Worm (Caenorhabditis elegans) whole organism, L3 larva: ENCODE data around the gene cpg-2.

Source experiments
- ZK546.5 ChIP-seq: sonication (generic microtip); optimal IDR thresholded peaks from 2 replicates; lab custom pipeline; 2017; ENCODE audit warnings: missing biosample characterization, missing genetic modification characterization
- aly-2 ChIP-seq: fragments of 150-350 bp; optimal IDR thresholded peaks from 2 replicates; lab custom pipeline; 2014; ENCODE audit warnings: missing biosample characterization, missing genetic modification characterization
- ama-1 ChIP-seq: fragments of 150-350 bp; optimal IDR thresholded peaks from 2 replicates; lab custom pipeline; 2018
- ceh-28 ChIP-seq: fragments of 150-350 bp; optimal IDR thresholded peaks from 2 replicates; lab custom pipeline; 2014; ENCODE audit warnings: missing biosample characterization, missing genetic modification reagents, missing genetic modification characterization
- ceh-82 ChIP-seq: fragments of 150-350 bp; optimal IDR thresholded peaks from 2 replicates; lab custom pipeline; 2014; ENCODE audit warnings: missing biosample characterization, missing genetic modification characterization
- ceh-9 ChIP-seq: sonication (generic microtip); optimal IDR thresholded peaks from 2 replicates; lab custom pipeline; 2018; ENCODE audit warnings: missing biosample characterization, missing genetic modification characterization
- egl-27 ChIP-seq: sonication (generic microtip); optimal IDR thresholded peaks from 4 replicates; lab custom pipeline; 2017; ENCODE audit warnings: missing biosample characterization, missing genetic modification reagents, missing genetic modification characterization
- elt-1 ChIP-seq: fragments of 150-350 bp; optimal IDR thresholded peaks from 2 replicates; lab custom pipeline; 2014; ENCODE audit warnings: missing biosample characterization, missing genetic modification characterization
- elt-2 ChIP-seq: sonication (generic microtip); optimal IDR thresholded peaks from 2 replicates; lab custom pipeline; 2016; ENCODE audit warnings: missing genetic modification reagents, mild to moderate bottlenecking, missing genetic modification characterization, missing compliant biosample characterization
- elt-3 ChIP-seq, 3 experiments: fragments of 150-350 bp in 1 of 3; sonication (generic microtip) in 2 of 3; optimal IDR thresholded peaks; 2 replicates in 2 of 3; 4 replicates in 1 of 3; lab custom pipeline; 2014 to 2017; ENCODE audit warnings: missing biosample characterization in 3 of 3, missing genetic modification characterization in 3 of 3
- eor-1 ChIP-seq, 2 experiments: fragments of 150-350 bp; optimal IDR thresholded peaks; 2 replicates each; lab custom pipeline; 2014 to 2018; ENCODE audit warnings: missing biosample characterization in 2 of 2, missing genetic modification characterization in 2 of 2
- fkh-10 ChIP-seq: sonication (generic microtip); optimal IDR thresholded peaks from 2 replicates; lab custom pipeline; 2017; ENCODE audit warnings: missing biosample characterization, missing genetic modification reagents, missing genetic modification characterization
- fkh-2 ChIP-seq: fragments of 150-350 bp; optimal IDR thresholded peaks from 2 replicates; lab custom pipeline; 2014; ENCODE audit warnings: missing biosample characterization, missing genetic modification reagents, missing genetic modification characterization
- hmg-11 ChIP-seq: sonication (generic microtip); optimal IDR thresholded peaks from 2 replicates; lab custom pipeline; 2016; ENCODE audit warnings: missing genetic modification characterization, missing compliant biosample characterization
- jun-1 ChIP-seq: fragments of 150-350 bp; optimal IDR thresholded peaks from 2 replicates; lab custom pipeline; 2014; ENCODE audit warnings: missing biosample characterization, missing genetic modification reagents, missing genetic modification characterization
- lin-15B ChIP-seq: fragments of 150-350 bp; optimal IDR thresholded peaks from 2 replicates; lab custom pipeline; 2014; ENCODE audit warnings: missing biosample characterization, missing genetic modification characterization
- lin-39 ChIP-seq: fragments of 150-350 bp; optimal IDR thresholded peaks from 2 replicates; lab custom pipeline; 2018; ENCODE audit warnings: missing biosample characterization, missing genetic modification reagents, missing genetic modification characterization
- lsy-12 ChIP-seq: sonication (generic microtip); optimal IDR thresholded peaks from 2 replicates; lab custom pipeline; 2016; ENCODE audit warnings: mild to moderate bottlenecking, missing genetic modification characterization, missing compliant biosample characterization
- nhr-11 ChIP-seq: fragments of 150-350 bp; optimal IDR thresholded peaks from 2 replicates; lab custom pipeline; 2014; ENCODE audit warnings: missing biosample characterization, missing genetic modification characterization
- nhr-12 ChIP-seq: fragments of 150-350 bp; optimal IDR thresholded peaks from 2 replicates; lab custom pipeline; 2014; ENCODE audit warnings: missing biosample characterization, missing genetic modification characterization
- nhr-23 ChIP-seq: fragments of 150-350 bp; optimal IDR thresholded peaks from 2 replicates; lab custom pipeline; 2014; ENCODE audit warnings: missing biosample characterization, missing genetic modification reagents, missing genetic modification characterization
- nhr-237 ChIP-seq: fragments of 150-350 bp; optimal IDR thresholded peaks from 2 replicates; lab custom pipeline; 2014; ENCODE audit warnings: missing biosample characterization, missing genetic modification characterization
- nhr-43 ChIP-seq: sonication (generic microtip); optimal IDR thresholded peaks from 2 replicates; lab custom pipeline; 2016; ENCODE audit warnings: mild to moderate bottlenecking, missing genetic modification characterization, missing compliant biosample characterization; ENCODE audit not compliant: poor library complexity, severe bottlenecking
- nhr-76 ChIP-seq: fragments of 150-350 bp; sonication (generic microtip); optimal IDR thresholded peaks from 5 replicates; lab custom pipeline; 2014; ENCODE audit warnings: missing biosample characterization, missing genetic modification characterization
- nhr-77 ChIP-seq: fragments of 150-350 bp; optimal IDR thresholded peaks from 2 replicates; lab custom pipeline; 2014; ENCODE audit warnings: missing biosample characterization, missing genetic modification characterization
- pha-4 ChIP-seq: fragments of 150-350 bp; optimal IDR thresholded peaks from 2 replicates; lab custom pipeline; 2014; ENCODE audit warnings: missing biosample characterization, missing genetic modification reagents, missing genetic modification characterization
- pqm-1 ChIP-seq: fragments of 150-350 bp; optimal IDR thresholded peaks from 2 replicates; lab custom pipeline; 2017; ENCODE audit warnings: missing biosample characterization, missing genetic modification characterization, inconsistent platforms
- sea-2 ChIP-seq: fragments of 150-350 bp; sonication (generic microtip); optimal IDR thresholded peaks from 4 replicates; lab custom pipeline; 2014; ENCODE audit warnings: missing biosample characterization, missing genetic modification reagents, missing genetic modification characterization
- snpc-4 ChIP-seq: fragments of 150-350 bp; optimal IDR thresholded peaks from 2 replicates; lab custom pipeline; 2014; ENCODE audit warnings: missing biosample characterization, missing genetic modification characterization
- unc-39 ChIP-seq: sonication (generic microtip); optimal IDR thresholded peaks from 4 replicates; lab custom pipeline; 2017; ENCODE audit warnings: missing biosample characterization, missing genetic modification characterization
- unc-62 ChIP-seq: fragments of 150-350 bp; sonication (generic microtip); optimal IDR thresholded peaks from 4 replicates; lab custom pipeline; 2014; ENCODE audit warnings: missing biosample characterization, missing genetic modification reagents, missing genetic modification characterization
- zag-1 ChIP-seq: fragments of 150-350 bp; optimal IDR thresholded peaks from 2 replicates; lab custom pipeline; 2014; ENCODE audit warnings: missing biosample characterization, missing genetic modification characterization
- ztf-4 ChIP-seq: fragments of 150-350 bp; optimal IDR thresholded peaks from 2 replicates; lab custom pipeline; 2014; ENCODE audit warnings: missing biosample characterization, missing genetic modification characterization

Gene cpg-2

DNA sequence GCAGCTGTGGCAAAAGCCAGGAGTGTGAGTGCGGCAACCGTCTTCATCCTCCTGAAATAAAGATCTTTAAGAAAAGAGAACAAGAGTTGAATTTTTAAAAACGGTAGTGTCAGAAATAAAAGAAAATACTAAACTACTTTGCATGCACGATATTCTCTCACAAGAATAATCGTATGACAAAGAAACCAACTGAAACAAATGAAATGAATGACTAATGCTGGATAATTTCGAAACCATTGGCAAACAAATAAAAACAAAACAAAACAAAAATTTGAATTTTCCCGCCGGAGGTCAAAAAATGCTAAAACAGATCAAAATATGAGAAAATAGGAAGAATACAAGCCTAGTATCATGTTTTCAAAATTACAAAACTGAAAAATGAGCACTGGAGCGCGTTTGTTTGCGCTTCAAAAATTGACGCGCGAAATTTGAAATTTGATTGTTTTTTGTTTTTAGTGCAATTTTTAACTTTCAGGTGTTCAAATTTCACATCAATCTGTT, at the start of gene cpg-2:
TSS of gene cpg-2 (minus strand) at position 51 of the 501 bp plus-strand sequence.
- TF ChIP-seq sea-2 (GFP tag; lab: Kevin White, UChicago) = no peak
- TF ChIP-seq nhr-76 (tag; lab: Kevin White, UChicago) = no peak
- no peak for TF ChIP-seq elt-2 (tag; lab: Kevin White, UChicago)
- no peak for TF ChIP-seq fkh-10
- TF ChIP-seq unc-39 (tag; lab: Kevin White, UChicago) = no peak
- no peak for TF ChIP-seq jun-1 (tag; lab: Kevin White, UChicago)

DNA sequence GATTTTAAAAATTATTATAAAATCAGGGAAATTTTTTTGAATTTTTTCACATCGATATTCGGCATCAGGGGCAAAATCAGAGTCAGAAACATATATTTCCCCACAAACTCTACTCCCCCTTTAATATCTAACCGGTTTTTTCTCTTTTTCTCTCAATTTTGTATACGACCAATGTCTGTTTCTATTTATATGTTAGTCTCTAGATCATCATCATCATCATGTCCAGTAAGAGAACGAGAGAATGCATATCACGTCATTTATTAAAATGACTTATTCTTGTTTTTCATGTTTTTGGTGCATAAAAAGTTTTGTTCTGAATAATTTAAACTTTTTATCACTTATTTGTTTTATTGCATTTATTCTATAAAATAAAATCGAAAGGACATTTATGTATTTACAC, 48.8 kb upstream of the cpg-2 start:
- TF ChIP-seq nhr-23 (peak; percentile 37), nhr-76 (tag; lab: Kevin White, UChicago) (no peak)

DNA sequence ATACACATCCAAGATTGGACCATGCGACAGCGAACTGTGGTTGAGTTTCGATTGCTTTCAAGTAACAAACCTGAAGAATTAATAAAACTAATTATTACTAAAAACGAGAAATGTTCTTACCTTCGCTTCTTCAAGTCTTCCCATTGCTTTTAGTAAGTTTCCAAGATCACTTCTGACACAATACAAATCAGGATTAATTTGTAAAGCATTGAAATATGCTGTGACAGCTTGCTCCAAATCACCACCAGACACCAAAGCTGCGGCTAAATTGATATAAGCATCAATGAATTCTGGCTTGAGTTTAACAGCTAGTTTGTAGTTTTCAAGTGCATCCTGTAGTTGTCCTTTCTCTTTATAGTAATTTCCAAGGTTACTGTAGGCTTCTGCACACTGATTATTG, 46.4 kb upstream of the cpg-2 start:
- TF ChIP-seq egl-27 (tag; lab: Kevin White, UChicago) (no peak), nhr-12 (tag; lab: Kevin White, UChicago) (no peak), zag-1 (tag; lab: Kevin White, UChicago) (no peak), ceh-82 (tag; lab: Kevin White, UChicago) (no peak), pqm-1 (tag; lab: Kevin White, UChicago) (no peak), lin-15B (no peak), unc-62 (no peak), ama-1 (lab: Kevin White, UChicago) (no peak), ztf-4 (tag; lab: Kevin White, UChicago) (no peak), elt-3 (tag; optimal IDR thresholded peaks at IDR 0.05; lab: Kevin White, UChicago) (no peak), ceh-28 (no peak), elt-1 (tag; lab: Kevin White, UChicago) (no peak), ZK546.5 (tag; lab: Kevin White, UChicago) (no peak), nhr-43 (no peak), nhr-77 (tag; lab: Kevin White, UChicago) (no peak), hmg-11 (tag; lab: Kevin White, UChicago) (no peak), nhr-237 (tag; lab: Kevin White, UChicago) (no peak)

DNA sequence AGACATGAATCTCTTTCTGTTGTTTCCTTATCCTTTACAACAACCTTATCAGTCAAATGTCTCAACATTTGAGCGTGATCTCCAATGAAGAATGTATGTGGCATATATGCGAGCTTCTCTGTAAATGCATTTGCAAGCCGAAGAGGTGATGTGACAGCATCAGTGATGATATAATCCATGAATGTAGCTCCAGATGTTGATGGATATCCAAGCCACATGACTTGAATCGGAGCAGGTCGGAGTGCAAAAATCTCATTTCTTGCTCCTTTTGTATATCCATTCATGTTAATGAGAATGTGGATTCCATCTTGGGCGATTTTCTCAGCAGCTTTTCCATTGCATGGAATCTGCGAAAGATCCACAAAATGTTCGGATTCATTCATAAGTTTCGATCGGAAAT, 44.4 kb upstream of the cpg-2 start:
- TF ChIP-seq nhr-76 (tag; lab: Kevin White, UChicago) = no peak
- TF ChIP-seq aly-2 (tag; lab: Kevin White, UChicago) = no peak
- TF ChIP-seq ZK546.5 (tag; lab: Kevin White, UChicago) = no peak
- no peak for TF ChIP-seq pha-4 (tag; lab: Kevin White, UChicago)
- no peak for TF ChIP-seq ceh-28
- no peak for TF ChIP-seq lsy-12
- no peak for TF ChIP-seq fkh-2 (tag; lab: Kevin White, UChicago)
- TF ChIP-seq nhr-11 (tag; lab: Kevin White, UChicago) = no peak
- TF ChIP-seq lin-39 (tag; lab: Kevin White, UChicago) = no peak
- no peak for TF ChIP-seq egl-27 (tag; lab: Kevin White, UChicago)
- TF ChIP-seq eor-1 (tag; optimal IDR thresholded peaks at IDR 0.05; lab: Kevin White, UChicago) = no peak
- no peak for TF ChIP-seq ama-1 (lab: Kevin White, UChicago)
- no peak for TF ChIP-seq snpc-4 (tag; lab: Kevin White, UChicago)
- no peak for TF ChIP-seq nhr-237 (tag; lab: Kevin White, UChicago)
- TF ChIP-seq elt-3 (tag; optimal IDR thresholded peaks at IDR 0.05; lab: Kevin White, UChicago) = no peak

DNA sequence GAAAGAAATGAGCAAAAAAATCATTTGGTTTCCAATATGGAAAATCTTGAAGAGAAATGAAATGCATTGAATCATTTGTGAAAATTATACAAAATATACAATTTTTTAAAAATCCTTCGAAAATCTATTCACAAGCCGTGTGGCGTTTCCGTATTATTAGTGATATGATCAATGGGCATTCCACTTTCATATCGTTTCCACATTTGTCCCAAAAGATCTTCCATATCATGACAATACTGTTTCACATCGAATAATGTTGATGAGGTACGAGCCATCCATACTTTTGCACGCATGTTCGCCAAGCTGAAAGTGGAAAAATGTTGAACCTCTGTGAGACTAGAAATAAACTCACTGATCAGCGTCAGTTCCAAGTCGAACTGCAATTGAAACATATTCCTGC, 42.6 kb upstream of the cpg-2 start:
- no peak for TF ChIP-seq ztf-4 (tag; lab: Kevin White, UChicago)
- no peak for TF ChIP-seq elt-2 (tag; lab: Kevin White, UChicago)
- no peak for TF ChIP-seq nhr-23
- TF ChIP-seq lin-15B = no peak
- TF ChIP-seq fkh-2 (tag; lab: Kevin White, UChicago) = no peak
- no peak for TF ChIP-seq ceh-9 (tag; lab: Kevin White, UChicago)
- no peak for TF ChIP-seq sea-2 (GFP tag; lab: Kevin White, UChicago)
- TF ChIP-seq ceh-28 = no peak
- TF ChIP-seq nhr-12 (tag; lab: Kevin White, UChicago) = no peak
- no peak for TF ChIP-seq snpc-4 (tag; lab: Kevin White, UChicago)
- TF ChIP-seq lin-39 (tag; lab: Kevin White, UChicago) = no peak
- TF ChIP-seq pqm-1 (tag; lab: Kevin White, UChicago) = no peak
- no peak for TF ChIP-seq ZK546.5 (tag; lab: Kevin White, UChicago)
